Fruit fly (Drosophila melanogaster) Kc167 (cell line): Measurements from ENCODE around the gene CG44001.

Source experiments
- Myc ChIP-seq: fragments of >200 bp; optimal IDR thresholded peaks from 2 replicates; lab custom pipeline; 2017; ENCODE audit warnings: missing external identifiers
- Sin3A ChIP-seq: fragments of >200 bp; optimal IDR thresholded peaks from 2 replicates; lab custom pipeline; 2018; ENCODE audit warnings: missing external identifiers
- h ChIP-seq: fragments of >200 bp; optimal IDR thresholded peaks from 3 replicates; lab custom pipeline; 2018; ENCODE audit warnings: missing external identifiers
- insv ChIP-seq: fragments of >200 bp; optimal IDR thresholded peaks from 3 replicates; lab custom pipeline; 2018; ENCODE audit warnings: missing external identifiers
- psq ChIP-seq: fragments of >200 bp; optimal IDR thresholded peaks from 2 replicates; lab custom pipeline; 2017; ENCODE audit warnings: missing external identifiers
- ttk ChIP-seq: sonication (Bioruptor generic); optimal IDR thresholded peaks from 2 replicates; lab custom pipeline; 2017; ENCODE audit warnings: missing external identifiers

The CG44001 gene

DNA sequence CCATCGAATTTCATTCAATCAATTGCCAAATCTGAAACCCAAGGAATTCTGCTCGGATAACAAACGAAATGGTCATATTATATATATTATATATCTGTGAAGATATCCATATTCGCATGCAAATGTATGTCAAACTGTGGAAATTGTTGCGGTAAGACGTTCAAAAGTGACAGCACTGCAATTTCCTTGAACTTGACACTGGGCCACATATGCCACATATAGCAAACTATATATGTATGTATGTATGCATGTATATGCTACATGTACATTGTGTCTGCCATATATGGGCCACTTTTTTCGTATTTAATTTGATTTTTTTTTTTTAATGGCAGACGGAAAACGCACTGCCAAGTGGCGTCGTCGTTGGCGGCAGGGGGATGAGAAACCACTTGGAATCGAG lies 22.6 kb upstream of the CG44001 start:
- TF ChIP-seq ttk (lab: Kevin White, UChicago), result no peak
- TF ChIP-seq h (lab: Kevin White, UChicago), result no peak
- TF ChIP-seq insv, result no peak
- no peak for TF ChIP-seq Myc (lab: Kevin White, UChicago)
- no peak for TF ChIP-seq psq (lab: Kevin White, UChicago)
- no peak for TF ChIP-seq Sin3A

DNA sequence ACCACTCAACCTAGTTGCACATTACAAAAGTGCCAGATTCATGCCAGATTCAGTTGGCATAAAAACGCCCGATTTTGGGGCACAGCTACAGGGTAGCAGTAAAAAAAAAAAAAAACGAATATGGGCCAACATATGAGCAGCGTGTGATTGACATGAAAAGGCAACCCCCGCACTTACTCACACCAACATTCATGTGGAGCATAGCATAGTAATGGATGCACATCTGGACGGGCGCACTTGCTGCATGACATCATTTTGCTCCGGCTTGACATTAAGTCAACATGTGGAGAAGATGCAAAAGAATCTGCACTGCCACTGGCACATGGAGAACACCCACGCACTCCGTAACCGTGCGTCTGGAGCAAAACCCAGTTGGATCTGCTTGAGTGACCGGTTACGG lies 20.5 kb upstream of the CG44001 start:
- no peak for TF ChIP-seq insv
- TF ChIP-seq Sin3A, result no peak
- no peak for TF ChIP-seq h (lab: Kevin White, UChicago)
- TF ChIP-seq ttk (lab: Kevin White, UChicago), result no peak

DNA sequence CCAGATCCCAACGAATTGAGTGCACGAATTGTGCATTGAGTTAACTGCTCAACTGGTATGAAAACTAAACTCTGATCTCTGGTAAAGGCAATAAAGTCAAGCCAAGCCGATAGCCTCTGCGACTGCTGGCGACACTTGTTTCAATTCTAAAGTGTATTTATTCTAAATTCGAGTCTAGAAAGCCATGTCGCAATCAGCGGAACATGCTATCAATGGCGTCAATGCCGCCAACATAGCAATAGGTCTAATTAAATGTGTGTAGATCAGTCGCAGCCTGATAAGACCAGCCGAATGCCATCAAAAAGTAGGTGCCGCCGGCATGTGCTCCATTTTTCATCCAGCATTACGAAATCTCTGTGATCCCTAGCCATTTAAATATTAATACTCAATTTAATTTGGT lies 17.5 kb upstream of the CG44001 start:
- no peak for TF ChIP-seq psq (lab: Kevin White, UChicago)
- TF ChIP-seq ttk (lab: Kevin White, UChicago), result no peak
- no peak for TF ChIP-seq Myc (lab: Kevin White, UChicago)
- TF ChIP-seq insv, result no peak
- TF ChIP-seq h (lab: Kevin White, UChicago), result no peak
- no peak for TF ChIP-seq Sin3A

DNA sequence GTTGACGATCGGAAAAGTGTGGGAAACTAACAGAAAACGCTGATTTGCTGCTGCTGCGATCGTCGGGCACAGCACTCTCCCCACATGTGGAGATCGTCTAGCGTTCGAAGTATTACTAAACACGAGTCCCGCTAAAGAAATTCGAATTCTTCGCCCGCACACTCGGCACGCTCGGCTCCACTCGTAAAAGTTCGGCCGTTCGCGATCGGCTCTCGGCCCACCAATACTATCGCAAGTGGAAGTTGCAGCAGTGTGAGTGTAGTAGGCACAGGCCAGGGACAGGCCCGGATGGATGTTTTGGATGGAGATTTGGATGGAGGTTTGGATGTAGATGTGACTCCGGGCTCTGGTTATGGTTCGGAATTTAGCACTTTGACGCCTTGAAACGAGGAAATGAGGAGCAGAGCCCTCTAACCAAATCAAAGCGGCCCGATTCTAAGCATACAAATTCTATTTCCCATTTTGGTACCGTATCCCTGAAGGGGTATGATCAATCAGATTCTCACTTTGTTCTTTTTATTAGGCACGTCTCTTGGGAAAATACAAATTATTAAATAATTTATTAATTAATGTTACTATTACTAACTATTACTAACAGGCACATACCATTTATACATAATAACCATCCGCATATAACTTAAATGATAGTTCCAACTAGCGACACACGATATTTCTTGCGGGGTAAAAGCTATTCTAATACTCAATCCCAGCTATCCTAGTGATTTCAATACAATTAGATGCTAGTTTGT lies 15.6 kb upstream of the CG44001 start:
- TF ChIP-seq ttk (lab: Kevin White, UChicago), result no peak
- no peak for TF ChIP-seq insv
- no peak for TF ChIP-seq Sin3A
- no peak for TF ChIP-seq psq (lab: Kevin White, UChicago)
- TF ChIP-seq h (lab: Kevin White, UChicago), result no peak
- TF ChIP-seq Myc (lab: Kevin White, UChicago), result no peak

DNA sequence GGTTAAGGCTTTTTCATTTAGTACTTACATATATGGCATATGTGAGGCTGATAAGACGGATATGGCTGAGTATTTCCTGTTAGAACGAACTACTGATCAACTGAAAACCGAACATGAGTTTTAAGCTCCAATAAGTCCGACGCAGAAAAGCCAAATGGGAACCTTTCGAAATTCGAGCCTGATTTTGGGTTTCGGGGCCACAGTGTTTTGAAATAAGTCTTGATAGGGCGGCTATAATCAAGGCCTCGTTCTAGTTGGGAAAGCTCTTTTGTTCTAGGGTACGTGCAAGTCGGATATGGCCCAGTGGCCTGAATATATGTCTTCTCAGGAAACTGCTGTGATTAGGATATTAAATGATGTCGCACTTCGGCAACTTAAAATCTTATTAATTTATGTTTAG lies 15.0 kb upstream of the CG44001 start, which contains the start of gene vkg:
TSS of gene vkg (minus strand) at position 101 of the 400 bp plus-strand sequence.
- no peak for TF ChIP-seq psq (lab: Kevin White, UChicago)
- TF ChIP-seq h (lab: Kevin White, UChicago), result no peak
- no peak for TF ChIP-seq ttk (lab: Kevin White, UChicago)

DNA sequence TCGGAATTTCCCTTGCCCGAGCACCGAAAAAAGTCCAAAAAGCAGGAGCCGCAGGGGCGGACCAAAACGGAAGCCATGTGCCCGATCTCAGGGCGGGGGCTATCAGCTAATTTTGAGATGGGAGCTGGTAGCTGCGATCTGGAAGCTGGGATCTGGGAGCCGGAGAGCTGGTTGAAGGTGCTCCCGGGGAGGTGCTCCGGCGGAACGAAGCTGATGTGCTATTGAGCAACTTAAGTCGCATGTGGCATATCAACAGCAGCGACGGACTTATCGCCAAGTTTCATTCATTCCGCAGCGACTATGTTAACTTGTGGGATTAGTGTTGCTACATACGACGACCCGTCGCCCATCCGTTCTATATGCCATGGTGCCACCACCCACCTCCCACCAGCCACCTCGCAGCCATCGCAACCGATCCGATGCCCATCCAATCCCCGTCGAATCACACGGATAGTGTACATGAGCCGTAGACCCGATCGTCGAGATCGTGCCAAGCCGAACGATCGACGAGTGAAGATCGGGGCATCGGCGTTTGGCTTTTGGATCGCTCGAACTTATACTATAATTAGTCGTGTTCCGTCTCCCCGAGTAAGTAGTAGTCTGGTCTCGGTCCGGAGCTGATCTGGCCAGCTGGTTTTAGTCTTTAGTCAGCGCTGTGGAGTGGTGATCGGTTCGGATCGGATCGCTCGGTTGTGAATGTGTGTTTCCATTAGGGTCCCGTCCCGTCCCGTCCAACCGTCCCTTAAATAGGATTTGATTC lies 13.8 kb upstream of the CG44001 start, which contains the start of gene Col4a1:
TSS of gene Col4a1 (plus strand) at position 561 of the 760 bp plus-strand sequence.
- TF ChIP-seq ttk (lab: Kevin White, UChicago) (no peak), insv (no peak), psq (lab: Kevin White, UChicago) (no peak), h (lab: Kevin White, UChicago) (no peak), Sin3A (no peak), Myc (lab: Kevin White, UChicago) (no peak)

DNA sequence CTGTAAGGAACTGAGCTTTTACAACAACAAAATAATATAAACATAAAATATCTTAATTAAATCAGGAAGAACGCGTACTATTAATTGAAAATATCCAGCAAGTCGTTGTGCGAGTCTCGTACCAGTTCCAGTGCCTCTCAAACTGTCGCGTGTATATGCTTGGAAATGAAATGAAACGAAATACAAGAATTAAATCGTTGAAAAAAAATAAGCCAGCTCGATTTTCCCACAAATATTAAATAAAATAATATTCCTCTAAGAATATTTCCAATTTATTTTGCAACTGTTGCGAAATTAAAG lies 13.3 kb upstream of the CG44001 start:
- TF ChIP-seq insv (no peak), Sin3A (no peak), h (lab: Kevin White, UChicago) (no peak), psq (lab: Kevin White, UChicago) (no peak), Myc (lab: Kevin White, UChicago) (no peak), ttk (lab: Kevin White, UChicago) (no peak)

DNA sequence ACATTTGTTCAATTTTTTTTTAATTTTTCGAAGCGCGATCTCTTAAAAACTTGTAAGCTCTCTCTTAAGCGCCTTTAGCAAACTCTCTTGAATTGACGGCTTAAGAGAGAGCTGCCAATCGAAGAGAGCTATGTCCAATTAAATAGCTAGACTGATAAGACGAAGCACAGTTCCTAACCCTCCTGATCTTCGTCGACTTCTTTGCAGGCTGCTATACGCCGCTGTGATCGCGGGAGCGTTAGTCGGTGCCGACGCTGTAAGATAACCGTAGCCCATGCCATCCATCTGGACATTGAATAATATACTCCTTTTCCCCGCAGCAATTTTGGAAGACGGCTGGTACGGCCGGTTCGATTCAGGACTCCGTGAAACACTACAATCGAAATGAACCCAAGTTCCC lies 12.5 kb upstream of the CG44001 start:
- no peak for TF ChIP-seq ttk (lab: Kevin White, UChicago)
- TF ChIP-seq Sin3A, result no peak
- TF ChIP-seq insv, result no peak
- no peak for TF ChIP-seq h (lab: Kevin White, UChicago)
- no peak for TF ChIP-seq psq (lab: Kevin White, UChicago)
- TF ChIP-seq Myc (lab: Kevin White, UChicago), result no peak

DNA sequence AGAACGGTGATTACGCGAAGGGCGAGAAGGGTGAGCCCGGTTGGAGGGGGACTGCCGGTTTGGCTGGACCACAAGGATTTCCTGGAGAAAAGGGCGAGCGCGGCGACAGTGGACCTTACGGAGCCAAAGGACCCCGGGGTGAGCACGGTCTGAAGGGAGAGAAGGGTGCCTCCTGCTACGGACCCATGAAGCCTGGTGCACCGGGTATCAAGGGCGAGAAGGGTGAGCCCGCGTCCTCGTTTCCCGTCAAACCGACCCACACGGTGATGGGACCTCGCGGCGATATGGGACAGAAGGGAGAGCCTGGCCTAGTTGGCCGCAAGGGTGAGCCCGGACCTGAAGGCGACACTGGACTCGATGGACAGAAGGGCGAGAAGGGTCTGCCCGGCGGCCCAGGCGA lies 11.7 kb upstream of the CG44001 start:
- no peak for TF ChIP-seq insv
- no peak for TF ChIP-seq psq (lab: Kevin White, UChicago)
- TF ChIP-seq Sin3A, result no peak
- no peak for TF ChIP-seq h (lab: Kevin White, UChicago)
- no peak for TF ChIP-seq Myc (lab: Kevin White, UChicago)
- no peak for TF ChIP-seq ttk (lab: Kevin White, UChicago)

DNA sequence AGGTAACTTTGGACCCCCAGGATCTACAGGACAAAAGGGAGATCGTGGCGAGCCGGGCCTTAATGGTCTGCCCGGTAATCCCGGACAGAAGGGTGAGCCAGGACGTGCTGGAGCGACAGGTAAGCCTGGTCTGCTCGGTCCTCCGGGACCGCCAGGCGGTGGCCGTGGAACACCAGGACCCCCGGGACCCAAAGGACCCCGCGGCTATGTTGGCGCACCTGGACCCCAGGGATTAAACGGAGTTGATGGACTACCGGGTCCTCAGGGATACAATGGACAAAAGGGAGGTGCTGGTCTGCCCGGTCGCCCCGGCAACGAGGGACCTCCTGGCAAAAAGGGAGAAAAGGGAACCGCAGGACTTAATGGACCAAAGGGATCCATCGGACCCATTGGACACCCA lies 11.2 kb upstream of the CG44001 start:
- TF ChIP-seq Myc (lab: Kevin White, UChicago), result no peak
- TF ChIP-seq ttk (lab: Kevin White, UChicago), result no peak
- TF ChIP-seq insv, result no peak
- no peak for TF ChIP-seq psq (lab: Kevin White, UChicago)

DNA sequence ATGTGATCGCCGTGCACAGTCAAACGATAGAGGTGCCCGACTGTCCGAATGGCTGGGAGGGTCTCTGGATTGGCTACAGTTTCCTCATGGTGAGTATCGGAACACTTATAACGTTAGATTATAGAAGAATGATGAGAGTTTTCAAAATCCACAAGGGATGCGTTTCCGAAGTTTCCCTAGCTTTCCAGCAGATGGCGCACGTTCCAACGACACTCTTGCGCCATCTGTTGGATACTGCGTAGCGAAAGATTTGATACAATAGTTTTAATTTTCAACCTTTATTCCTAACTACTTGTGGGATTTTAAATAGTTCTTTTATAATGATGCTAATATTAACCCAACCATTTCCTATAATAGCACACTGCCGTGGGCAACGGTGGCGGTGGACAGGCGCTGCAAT lies 7.0 kb upstream of the CG44001 start:
- TF ChIP-seq ttk (lab: Kevin White, UChicago) (no peak), insv (no peak), Myc (lab: Kevin White, UChicago) (no peak), Sin3A (no peak), psq (lab: Kevin White, UChicago) (no peak), h (lab: Kevin White, UChicago) (no peak)

DNA sequence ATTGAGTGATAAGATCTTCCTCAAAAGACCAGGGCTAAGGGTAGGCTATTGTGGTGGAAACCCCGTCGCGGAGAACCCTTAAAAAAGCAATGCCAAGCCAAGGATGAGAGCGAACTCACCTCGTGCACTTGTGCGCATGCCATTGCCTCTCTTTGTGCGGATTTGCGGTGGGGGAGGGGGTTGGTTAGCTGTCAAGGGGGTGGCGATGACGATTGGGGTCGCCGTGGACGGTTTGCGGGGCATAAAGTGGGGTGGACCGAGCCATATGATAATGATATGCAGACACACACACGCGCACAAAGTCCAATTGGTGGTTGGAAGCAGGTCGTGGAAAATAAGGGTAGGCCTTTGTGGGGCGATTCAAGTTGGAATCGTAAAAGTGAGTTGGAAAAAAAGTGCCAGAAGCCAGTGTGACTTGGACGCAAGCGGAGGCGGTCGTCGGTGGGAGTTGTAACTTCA lies 5.6 kb upstream of the CG44001 start, which contains the start of the genes CG14042 and SP555:
TSS of gene CG14042 (plus strand) at position 308 of the 459 bp plus-strand sequence.
TSS of gene SP555 (plus strand) at position 308 of the 459 bp plus-strand sequence.
- TF ChIP-seq psq (lab: Kevin White, UChicago) (no peak), h (lab: Kevin White, UChicago) (no peak), Sin3A (no peak), insv (no peak), ttk (lab: Kevin White, UChicago) (no peak), Myc (lab: Kevin White, UChicago) (no peak)
